Worm (Caenorhabditis elegans) whole organism, early embryonic: ENCODE results near the gene agt-2.

Source experiments
- ama-1 ChIP-seq: fragments of 150-350 bp; optimal IDR thresholded peaks from 2 replicates; lab custom pipeline; 2014
- sea-1 ChIP-seq: fragments of 200-800 bp; sonication (Bioruptor generic); conservative IDR thresholded peaks from 2 replicates; pipeline ENCODE4 v1.3.6; 2022; ENCODE audit warnings: missing genetic modification characterization, missing compliant biosample characterization

- TF ChIP-seq ama-1 (lab: Kevin White, UChicago) (no peak), sea-1 (GFP tag; lab: Robert Waterston, UW) (no peak)
Observed at ce11 chrII:5323773-5324172, 49.9 kb downstream of the agt-2 start.
